Worm (Caenorhabditis elegans) whole organism, midembryonic: ENCODE measurements around the gene fbxa-208.
"Not testable (repeated sequence)": the region's sequence is repeated elsewhere in the genome, so short reads cannot be mapped to it uniquely, and the experiment has no call there.

ENCODE experiments used
- T22C8.4 ChIP-seq: fragments of 200-800 bp; sonication (Bioruptor generic); IDR thresholded peaks from 2 replicates; pipeline ENCODE4 v1.3.6; 2022; ENCODE audit warnings: missing genetic modification characterization, missing compliant biosample characterization
- cog-1 ChIP-seq: sonication (generic microtip); optimal IDR thresholded peaks from 2 replicates; lab custom pipeline; 2016; ENCODE audit warnings: missing genetic modification characterization, missing compliant biosample characterization
- flt-1 ChIP-seq: fragments of 200-800 bp; sonication (Bioruptor generic); IDR thresholded peaks from 2 replicates; pipeline ENCODE4 v1.3.6; 2022; ENCODE audit warnings: missing genetic modification characterization, missing compliant biosample characterization
- klf-2 ChIP-seq: fragments of 200-800 bp; sonication (Bioruptor generic); conservative IDR thresholded peaks from 2 replicates; pipeline ENCODE4 v1.3.6; 2022; ENCODE audit warnings: missing genetic modification reagents, missing genetic modification characterization, missing compliant biosample characterization
- med-1 ChIP-seq: sonication (generic microtip); optimal IDR thresholded peaks from 2 replicates; lab custom pipeline; 2017; ENCODE audit warnings: missing genetic modification characterization, mild to moderate bottlenecking, missing compliant biosample characterization, antibody characterized with exemption, missing genetic modification reagents; ENCODE audit not compliant: insufficient read depth
- ref-1 ChIP-seq: fragments of 200-800 bp; sonication (Bioruptor generic); conservative IDR thresholded peaks from 2 replicates; pipeline ENCODE4 v1.3.6; 2022; ENCODE audit warnings: missing genetic modification reagents, missing genetic modification characterization, missing compliant biosample characterization
- tab-1 ChIP-seq: fragments of 200-800 bp; sonication (Bioruptor generic); IDR thresholded peaks from 2 replicates; pipeline ENCODE4 v1.3.6; 2022; ENCODE audit warnings: missing genetic modification characterization, missing compliant biosample characterization
- ztf-23 ChIP-seq: fragments of 200-800 bp; sonication (Bioruptor generic); IDR thresholded peaks from 2 replicates; pipeline ENCODE4 v1.3.6; 2022; ENCODE audit warnings: missing genetic modification reagents, missing genetic modification characterization, missing compliant biosample characterization
- ztf-29 ChIP-seq: fragments of 200-800 bp; sonication (Bioruptor generic); IDR thresholded peaks from 2 replicates; pipeline ENCODE4 v1.3.6; 2022; ENCODE audit warnings: missing genetic modification reagents, missing genetic modification characterization, missing compliant biosample characterization

fbxa-208 gene

ce11 chrIII:1243199-1243598 is 13.4 kb upstream of the fbxa-208 start, which contains the start of gene fbxa-63:
fbxa-63 (plus strand) TSS chrIII:1243508.
- TF ChIP-seq tab-1 (GFP tag; lab: Robert Waterston, UW) (no peak), T22C8.4 (no peak), med-1 (no peak), cog-1 (tag; lab: Kevin White, UChicago) (no peak), klf-2 (no peak), ztf-23 (no peak), ref-1 (GFP tag; lab: Robert Waterston, UW) (no peak), ztf-29 (GFP tag; lab: Robert Waterston, UW) (no peak), flt-1 (GFP tag; lab: Robert Waterston, UW) (no peak)

ce11 chrIII:1248335-1248734 is 8.3 kb upstream of the fbxa-208 start:
- no peak for TF ChIP-seq ref-1 (GFP tag; lab: Robert Waterston, UW)
- TF ChIP-seq T22C8.4, result no peak
- no peak for TF ChIP-seq ztf-29 (GFP tag; lab: Robert Waterston, UW)
- TF ChIP-seq med-1, result no peak
- no peak for TF ChIP-seq flt-1 (GFP tag; lab: Robert Waterston, UW)
- TF ChIP-seq cog-1 (tag; lab: Kevin White, UChicago), result no peak
- TF ChIP-seq klf-2, result no peak
- no peak for TF ChIP-seq ztf-23
- TF ChIP-seq tab-1 (GFP tag; lab: Robert Waterston, UW), result no peak

- TF ChIP-seq cog-1 (tag; lab: Kevin White, UChicago) (no peak), ztf-29 (GFP tag; lab: Robert Waterston, UW) (no peak), ztf-23 (no peak), T22C8.4 (no peak), flt-1 (GFP tag; lab: Robert Waterston, UW) (no peak), klf-2 (no peak), ref-1 (GFP tag; lab: Robert Waterston, UW) (no peak), tab-1 (GFP tag; lab: Robert Waterston, UW) (no peak), med-1 (no peak)
Measured at ce11 chrIII:1249111-1249583, 7.5 kb upstream of the fbxa-208 start, which contains the start of the genes fbxa-76 and fbxa-77. fbxa-76 (minus strand) TSS chrIII:1249161. fbxa-77 (plus strand) TSS chrIII:1249475.

- TF ChIP-seq ztf-29 (GFP tag; lab: Robert Waterston, UW), result 0 out of 2 replicates have a peak, but pooled peaks have one; percentile 19
- TF ChIP-seq ztf-23, result peak; percentile 29; the same call in 1 of the 2 replicates
Measured at ce11 chrIII:1252412-1253207, 4.0 kb upstream of the fbxa-208 start.

- not testable (repeated sequence) for TF ChIP-seq ref-1, tab-1, ztf-29 (GFP tag; lab: Robert Waterston, UW)
Measured at ce11 chrIII:1258358-1258757, 1.7 kb downstream of the fbxa-208 start, which contains the start of gene fbxa-78. fbxa-78 (minus strand) TSS chrIII:1258458.

- TF ChIP-seq flt-1, ref-1, ztf-29 (GFP tag; lab: Robert Waterston, UW): not testable (repeated sequence)
Measured at ce11 chrIII:1263692-1264091, 7.1 kb downstream of the fbxa-208 start, which contains the start of gene srz-9. srz-9 (plus strand) TSS chrIII:1263992.

ce11 chrIII:1266799-1267198 is 10.2 kb downstream of the fbxa-208 start, which contains the start of gene fbxa-151:
fbxa-151 (minus strand) TSS chrIII:1266899.
- not testable (repeated sequence) for TF ChIP-seq cog-1 (tag; lab: Kevin White, UChicago); med-1; ztf-29 (GFP tag; lab: Robert Waterston, UW)

ce11 chrIII:1269156-1269555 is 12.5 kb downstream of the fbxa-208 start, which contains the start of gene fbxa-32:
fbxa-32 (minus strand) TSS chrIII:1269256.
- TF ChIP-seq klf-2 (no peak), ref-1 (GFP tag; lab: Robert Waterston, UW) (no peak)

ce11 chrIII:1271378-1271926 is 14.8 kb downstream of the fbxa-208 start, which contains the start of gene fbxa-31:
fbxa-31 (minus strand) TSS chrIII:1271428.
- TF ChIP-seq ref-1 (GFP tag; lab: Robert Waterston, UW) (no peak), tab-1 (GFP tag; lab: Robert Waterston, UW) (no peak), klf-2 (no peak), cog-1 (tag; lab: Kevin White, UChicago) (no peak), ztf-29 (GFP tag; lab: Robert Waterston, UW) (no peak), flt-1 (GFP tag; lab: Robert Waterston, UW) (no peak), med-1 (no peak), T22C8.4 (no peak), ztf-23 (no peak)

- TF ChIP-seq tab-1 (GFP tag; lab: Robert Waterston, UW), result no peak
- no peak for TF ChIP-seq cog-1 (tag; lab: Kevin White, UChicago)
Measured at ce11 chrIII:1273655-1274328, 17.2 kb downstream of the fbxa-208 start, which contains the start of gene fbxa-29. fbxa-29 (minus strand) TSS chrIII:1273705.
